Fruit fly (Drosophila melanogaster): ENCODE results near the gene CG15734.

Gene CG15734

DNA sequence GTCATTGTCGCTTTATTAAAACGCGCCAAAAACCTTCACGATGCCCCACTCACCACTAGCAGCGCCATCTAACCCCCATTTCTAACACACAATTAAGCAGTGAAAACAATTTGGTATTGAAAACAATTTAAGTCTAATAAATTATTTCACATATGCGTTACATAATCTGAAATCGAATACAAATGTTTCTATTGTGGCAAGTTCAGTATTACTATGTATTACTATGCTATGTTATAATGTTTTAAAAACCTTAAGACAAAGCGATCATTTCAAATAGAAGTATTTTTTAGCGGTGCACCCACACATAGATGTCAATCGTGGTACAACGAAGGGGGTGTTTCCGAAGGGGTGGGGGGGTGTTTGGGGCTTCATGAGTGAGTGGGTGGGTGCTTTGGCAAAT lies 13.2 kb downstream of the CG15734 start (continued):
- no peak for TF ChIP-seq CG18011 (GFP tag; optimal IDR thresholded peaks at IDR 0.05)
- TF ChIP-seq CG12769 (tag; optimal IDR thresholded peaks at IDR 0.05): peak; percentile 64
- peak; percentile 36 for TF ChIP-seq CG2712 (tag; optimal IDR thresholded peaks at IDR 0.05)
- TF ChIP-seq gcm (GFP tag; optimal IDR thresholded peaks at IDR 0.05): no peak
- no peak for TF ChIP-seq corto (GFP tag; optimal IDR thresholded peaks at IDR 0.05)
- TF ChIP-seq CG17359 (tag; optimal IDR thresholded peaks at IDR 0.05): peak; percentile 50
- no peak for TF ChIP-seq CG34224 (GFP tag; IDR thresholded peaks at IDR 0.05; ENCODE audit: partially characterized antibody)
- TF ChIP-seq psq (GFP tag; optimal IDR thresholded peaks at IDR 0.05): no peak
- TF ChIP-seq CG8478 (optimal IDR thresholded peaks at IDR 0.05): no peak
- TF ChIP-seq ewg (GFP tag; optimal IDR thresholded peaks at IDR 0.05): no peak
- no peak for TF ChIP-seq CG6854 (GFP tag; optimal IDR thresholded peaks at IDR 0.05)
- no peak for TF ChIP-seq CG1792 (GFP tag; optimal IDR thresholded peaks at IDR 0.05)
- no peak for TF ChIP-seq trh (GFP tag; optimal IDR thresholded peaks at IDR 0.05)
- no peak for TF ChIP-seq CG14050 (GFP tag; IDR thresholded peaks at IDR 0.05)
- TF ChIP-seq CG17385 (GFP tag; optimal IDR thresholded peaks at IDR 0.05): peak; percentile 24
- no peak for TF ChIP-seq slou (GFP tag; optimal IDR thresholded peaks at IDR 0.05)
- TF ChIP-seq CG11696 (GFP tag; IDR thresholded peaks at IDR 0.05): no peak
- no peak for TF ChIP-seq Sin3A (optimal IDR thresholded peaks at IDR 0.05)
- no peak for TF ChIP-seq schlank (tag; optimal IDR thresholded peaks at IDR 0.05)
- TF ChIP-seq Dip3 (GFP tag; optimal IDR thresholded peaks at IDR 0.05): no peak
- TF ChIP-seq CG4404 (GFP tag; IDR thresholded peaks at IDR 0.05): no peak
- no peak for TF ChIP-seq Scr (GFP tag; IDR thresholded peaks at IDR 0.05; ENCODE audit: partially characterized antibody)
- TF ChIP-seq zen2 (GFP tag; IDR thresholded peaks at IDR 0.05; ENCODE audit: partially characterized antibody): no peak
- TF ChIP-seq tin (GFP tag; optimal IDR thresholded peaks at IDR 0.05): no peak
- peak; percentile 51 for TF ChIP-seq CG8924 (tag; optimal IDR thresholded peaks at IDR 0.05)
- no peak for TF ChIP-seq pros (GFP tag; optimal IDR thresholded peaks at IDR 0.05)
- no peak; the same call in 1 of the 2 replicates for TF ChIP-seq ttk (GFP tag; IDR thresholded peaks at IDR 0.05)
- peak; percentile 10 for TF ChIP-seq fd96Cb (tag; optimal IDR thresholded peaks at IDR 0.05)
- no peak for TF ChIP-seq luna (GFP tag; optimal IDR thresholded peaks at IDR 0.05)
- no peak for TF ChIP-seq CG30020 (tag; optimal IDR thresholded peaks at IDR 0.05)
- no peak for TF ChIP-seq ERR (GFP tag; optimal IDR thresholded peaks at IDR 0.05)
- TF ChIP-seq disco-r (GFP tag; optimal IDR thresholded peaks at IDR 0.05): no peak
- TF ChIP-seq hth (optimal IDR thresholded peaks at IDR 0.05): no peak
- TF ChIP-seq Bdp1 (GFP tag; optimal IDR thresholded peaks at IDR 0.05): no peak
- TF ChIP-seq Atf-2 (GFP tag; optimal IDR thresholded peaks at IDR 0.05): no peak
- TF ChIP-seq lilli (GFP tag; optimal IDR thresholded peaks at IDR 0.05): no peak
- no peak for TF ChIP-seq MBD-R2 (GFP tag; IDR thresholded peaks at IDR 0.05)
- no peak for TF ChIP-seq CG7786 (GFP tag; optimal IDR thresholded peaks at IDR 0.05)
- no peak for TF ChIP-seq ems (GFP tag; optimal IDR thresholded peaks at IDR 0.05)
- TF ChIP-seq dati (GFP tag; IDR thresholded peaks at IDR 0.05): no peak
- no peak for TF ChIP-seq klu (GFP tag; IDR thresholded peaks at IDR 0.05)
- peak; percentile 22 for TF ChIP-seq ATbp (GFP tag; optimal IDR thresholded peaks at IDR 0.05)
- no peak for TF ChIP-seq Hmx (GFP tag; optimal IDR thresholded peaks at IDR 0.05)
- TF ChIP-seq en (GFP tag; optimal IDR thresholded peaks at IDR 0.05): no peak
- TF ChIP-seq Dfd (GFP tag; optimal IDR thresholded peaks at IDR 0.05): no peak
- no peak for TF ChIP-seq CG13287 (GFP tag; IDR thresholded peaks at IDR 0.05; ENCODE audit: partially characterized antibody)
- no peak for TF ChIP-seq Sry-β (GFP tag; optimal IDR thresholded peaks at IDR 0.05)
- TF ChIP-seq twi (tag; optimal IDR thresholded peaks at IDR 0.05): no peak
- no peak for TF ChIP-seq Lpt (GFP tag; optimal IDR thresholded peaks at IDR 0.05)
- peak; percentile 35 for TF ChIP-seq CG7556 (GFP tag; optimal IDR thresholded peaks at IDR 0.05)
- TF ChIP-seq Ssrp (tag; optimal IDR thresholded peaks at IDR 0.05): no peak
- no peak for TF ChIP-seq CG3838 (GFP tag; optimal IDR thresholded peaks at IDR 0.05)
- peak; percentile 2 for TF ChIP-seq CG13894 (tag; optimal IDR thresholded peaks at IDR 0.05)

Data from whole organism, embryonic.